Fruit fly (Drosophila melanogaster): ENCODE results near the gene Mec2.

- TF ChIP-seq CG1620 (GFP tag; optimal IDR thresholded peaks at IDR 0.05), result no peak
- TF ChIP-seq cnc (optimal IDR thresholded peaks at IDR 0.05), result no peak
- no peak for TF ChIP-seq CG12768 (GFP tag; optimal IDR thresholded peaks at IDR 0.05)
- no peak for TF ChIP-seq tj (GFP tag; optimal IDR thresholded peaks at IDR 0.05)
- TF ChIP-seq CG7045 (GFP tag; optimal IDR thresholded peaks at IDR 0.05), result no peak
- TF ChIP-seq Clk (GFP tag; optimal IDR thresholded peaks at IDR 0.05), result no peak
- TF ChIP-seq CG11617 (GFP tag; optimal IDR thresholded peaks at IDR 0.05), result no peak
- no peak for TF ChIP-seq Crg-1 (GFP tag; optimal IDR thresholded peaks at IDR 0.05)
- TF ChIP-seq kay (GFP tag; ENCODE audit: borderline replicate concordance), result no peak
- TF ChIP-seq bab1 (GFP tag; optimal IDR thresholded peaks at IDR 0.05), result no peak
- no peak for TF ChIP-seq toe (GFP tag; optimal IDR thresholded peaks at IDR 0.05)
- TF ChIP-seq CG33017 (tag; optimal IDR thresholded peaks at IDR 0.05), result no peak
- TF ChIP-seq Mnt (GFP tag; optimal IDR thresholded peaks at IDR 0.05), result no peak
Observed at dm6 chrX:19191597-19191996, 3.8 kb downstream of the Mec2 start.
